Worm (Caenorhabditis elegans): Measurements from ENCODE around the gene csp-2.

- TF ChIP-seq mdl-1 (tag; optimal IDR thresholded peaks at IDR 0.05) (no peak), unc-62 (GFP tag; optimal IDR thresholded peaks at IDR 0.05) (no peak), snpc-4 (tag; optimal IDR thresholded peaks at IDR 0.05) (no peak), ceh-16 (tag; optimal IDR thresholded peaks at IDR 0.05) (no peak), ama-1 (optimal IDR thresholded peaks at IDR 0.05) (no peak), ztf-11 (tag; optimal IDR thresholded peaks at IDR 0.05) (no peak)
Measured at ce11 chrIV:6275671-6276209, 31.8 kb upstream of the csp-2 start, which contains the start of the genes aat-4 and T13A10.1.
